Fruit fly (Drosophila melanogaster) whole organism, wandering third instar larva: ENCODE data around the gene CG13053.

Experiments used
- Hr78 ChIP-seq: fragments of >200 bp; optimal IDR thresholded peaks from 2 replicates; lab custom pipeline; 2017; ENCODE audit warnings: missing biosample characterization, missing genetic modification characterization
- dl ChIP-seq, 2 experiments: fragments of 175-275, 200-275 bp in 1 of 2; fragments of 200-275 bp in 1 of 2; sonication (Bioruptor generic); optimal IDR thresholded peaks; lab custom pipeline; 2018; ENCODE audit warnings: mild to moderate bottlenecking in 2 of 2, missing biosample characterization in 2 of 2, missing genetic modification characterization in 2 of 2, moderate library complexity in 2 of 2; ENCODE audit not compliant: partially characterized antibody in 2 of 2, insufficient read depth in 1 of 2
- foxo ChIP-seq, 2 experiments: fragments of 200-800 bp; sonication (Bioruptor generic); optimal IDR thresholded peaks; 2 replicates in 1 of 2; 3 replicates in 1 of 2; lab custom pipeline; 2016 to 2017; ENCODE audit warnings: missing biosample characterization in 2 of 2, missing genetic modification characterization in 2 of 2
- fru ChIP-seq: fragments of 200-800 bp; sonication (Bioruptor generic); optimal IDR thresholded peaks from 3 replicates; lab custom pipeline; 2016; ENCODE audit warnings: missing biosample characterization, mild to moderate bottlenecking, missing genetic modification characterization
- h ChIP-seq: fragments of 200-800 bp; sonication (Bioruptor generic); optimal IDR thresholded peaks from 3 replicates; lab custom pipeline; 2016; ENCODE audit warnings: missing biosample characterization, mild to moderate bottlenecking, missing genetic modification characterization
- psq ChIP-seq: fragments of 200-800 bp; sonication (Bioruptor generic); optimal IDR thresholded peaks from 3 replicates; lab custom pipeline; 2017; ENCODE audit warnings: missing biosample characterization, mild to moderate bottlenecking, missing genetic modification characterization, moderate library complexity
- tai ChIP-seq: sonication (Bioruptor generic); optimal IDR thresholded peaks from 2 replicates; lab custom pipeline; 2016; ENCODE audit warnings: missing biosample characterization, missing genetic modification characterization

DNA sequence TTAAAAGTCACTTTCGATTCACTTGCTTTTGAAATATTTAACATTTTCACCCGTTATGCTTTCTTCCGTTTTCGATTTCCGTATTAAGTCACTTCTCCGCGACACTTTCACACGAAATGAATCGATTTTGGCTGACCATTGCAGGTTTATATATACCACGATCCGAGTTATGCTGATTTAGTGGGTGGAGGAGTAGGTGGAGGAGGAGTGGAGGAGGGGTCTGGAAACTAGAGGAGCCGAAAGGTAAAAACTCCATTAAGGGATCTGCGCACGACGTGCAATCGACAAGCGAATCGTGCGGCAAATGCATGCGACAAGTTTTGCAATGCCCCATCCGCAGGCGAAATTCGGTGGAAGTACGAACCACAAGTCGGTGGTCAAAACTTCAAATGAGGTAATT lies 31.3 kb upstream of the CG13053 start, which contains the start of gene CG13045:
- TF ChIP-seq Hr78 (GFP tag; lab: Kevin White, UChicago) = no peak
- no peak for TF ChIP-seq psq (GFP tag; lab: Kevin White, UChicago)
- TF ChIP-seq fru (GFP tag; lab: Kevin White, UChicago) = no peak
- TF ChIP-seq h (GFP tag; lab: Kevin White, UChicago) = no peak
- no peak for TF ChIP-seq tai (GFP tag; lab: Kevin White, UChicago)
- no peak for TF ChIP-seq foxo (GFP tag; optimal IDR thresholded peaks at IDR 0.05; lab: Kevin White, UChicago)
- TF ChIP-seq dl (GFP tag; optimal IDR thresholded peaks at IDR 0.05; lab: Kevin White, UChicago; ENCODE audit: insufficient read depth in 1 of 2, partially characterized antibody in 2 of 2) = no peak
